Worm (Caenorhabditis elegans): Measurements from ENCODE around the gene Y43F8B.29.
A peak's percentile ranks its signal among the peaks of the same experiment; 100 is the strongest.

The Y43F8B.29 gene

DNA sequence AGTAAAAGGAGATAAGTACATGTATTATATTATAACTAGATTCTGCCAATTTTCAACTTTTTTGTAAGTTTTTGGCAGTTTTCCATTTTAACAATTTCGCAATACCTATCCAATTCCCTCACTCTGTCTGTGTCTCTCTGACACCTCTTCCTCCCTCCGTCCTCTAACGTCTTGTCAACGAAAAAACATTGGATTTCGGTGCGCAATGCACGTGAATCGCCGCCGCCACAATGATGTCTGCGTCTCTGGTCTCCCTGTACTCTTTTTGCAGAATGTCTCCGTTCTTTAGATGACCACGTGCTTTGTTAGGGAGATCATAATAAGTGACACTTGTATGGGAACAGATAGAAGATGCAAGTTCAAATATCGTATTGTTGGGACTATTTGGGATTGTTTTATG is 37.8 kb downstream of the Y43F8B.29 start (continued):
- peak; percentile 84 for TF ChIP-seq lsy-12 (tag; optimal IDR thresholded peaks at IDR 0.05)
- TF ChIP-seq ztf-11 (tag; optimal IDR thresholded peaks at IDR 0.05), result no peak
- peak; percentile 61 for TF ChIP-seq nhr-28 (tag; optimal IDR thresholded peaks at IDR 0.05)
- TF ChIP-seq nhr-25 (tag; optimal IDR thresholded peaks at IDR 0.05), result peak; percentile 98
- TF ChIP-seq lin-39 (tag; optimal IDR thresholded peaks at IDR 0.05), result peak; percentile 88
- TF ChIP-seq egl-5 (tag; optimal IDR thresholded peaks at IDR 0.05), result peak; percentile 74
- TF ChIP-seq tbx-2 (tag; optimal IDR thresholded peaks at IDR 0.05), result peak; percentile 86
- no peak for TF ChIP-seq fkh-2 (tag; optimal IDR thresholded peaks at IDR 0.05)
- peak; percentile 89 for TF ChIP-seq ceh-28 (tag; optimal IDR thresholded peaks at IDR 0.05)
- no peak for TF ChIP-seq eor-1 (tag; optimal IDR thresholded peaks at IDR 0.05)
- TF ChIP-seq ztf-4 (tag; optimal IDR thresholded peaks at IDR 0.05), result peak; percentile 65
- TF ChIP-seq hmg-11 (tag; optimal IDR thresholded peaks at IDR 0.05), result peak; percentile 75
- no peak for TF ChIP-seq nhr-76 (tag; optimal IDR thresholded peaks at IDR 0.05)
- TF ChIP-seq nhr-11 (tag; optimal IDR thresholded peaks at IDR 0.05), result peak; percentile 46
- TF ChIP-seq pqm-1 (tag; optimal IDR thresholded peaks at IDR 0.05), result peak; percentile 67
- TF ChIP-seq nfya-1 (tag; optimal IDR thresholded peaks at IDR 0.05; ENCODE audit: insufficient read depth), result peak; percentile 90
- peak; percentile 9 for TF ChIP-seq daf-12 (tag; optimal IDR thresholded peaks at IDR 0.05)

DNA sequence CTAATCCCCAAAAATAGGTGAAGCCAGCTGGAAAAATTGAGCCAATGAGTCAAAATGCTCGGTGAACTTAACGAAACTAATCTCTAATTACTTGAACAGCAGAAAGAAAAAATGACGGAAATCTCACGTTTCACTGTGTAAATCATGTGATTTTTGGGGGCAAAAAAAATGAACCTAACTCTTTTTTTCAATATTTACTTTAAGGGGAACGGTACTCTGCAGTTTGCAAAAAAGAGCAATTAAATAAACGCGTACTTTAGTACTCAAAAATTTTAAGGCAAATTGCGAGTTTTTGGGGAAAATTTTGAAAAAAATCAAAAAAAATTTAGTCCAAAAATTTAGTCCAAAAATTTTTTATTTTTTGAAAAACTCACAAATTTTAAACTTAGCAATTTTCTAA is 39.6 kb downstream of the Y43F8B.29 start:
- no peak for TF ChIP-seq skn-1 (tag; optimal IDR thresholded peaks at IDR 0.05)
- no peak for TF ChIP-seq ceh-16 (tag; optimal IDR thresholded peaks at IDR 0.05)
- TF ChIP-seq ama-1 (optimal IDR thresholded peaks at IDR 0.05), result no peak
- no peak for TF ChIP-seq elt-2 (tag; optimal IDR thresholded peaks at IDR 0.05)
- TF ChIP-seq pha-4 (tag; optimal IDR thresholded peaks at IDR 0.05), result peak; percentile 96
- no peak for TF ChIP-seq nhr-28 (tag; optimal IDR thresholded peaks at IDR 0.05)
- TF ChIP-seq egl-5 (tag; optimal IDR thresholded peaks at IDR 0.05), result no peak

DNA sequence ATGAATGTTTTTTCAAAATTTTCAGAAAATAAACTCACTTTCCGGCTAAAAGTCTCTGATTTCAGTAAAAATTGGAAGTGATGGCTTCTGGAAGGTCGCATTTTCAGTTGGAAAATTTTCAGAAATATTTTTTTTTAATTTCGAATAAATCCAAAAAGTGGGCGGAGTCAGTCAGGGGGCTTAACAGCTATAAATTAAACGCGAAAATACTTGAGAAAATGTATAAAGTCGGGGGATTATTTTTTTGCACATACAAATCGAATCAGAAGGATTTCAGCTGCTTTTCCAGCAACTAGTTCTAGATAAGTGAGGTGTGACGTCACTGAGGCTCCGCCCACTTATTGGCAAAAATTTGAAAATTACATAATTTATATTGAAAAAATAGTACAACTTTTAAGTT is 41.6 kb downstream of the Y43F8B.29 start, which contains the start of gene Y43F8B.2:
TSS of gene Y43F8B.2 (minus strand) at position 101 of the 400 bp plus-strand sequence.
- TF ChIP-seq nhr-67 (tag; optimal IDR thresholded peaks at IDR 0.05) (no peak), ztf-4 (tag; optimal IDR thresholded peaks at IDR 0.05) (no peak), ama-1 (optimal IDR thresholded peaks at IDR 0.05) (no peak), lsy-12 (tag; optimal IDR thresholded peaks at IDR 0.05) (no peak), elt-1 (tag; optimal IDR thresholded peaks at IDR 0.05) (no peak), nhr-12 (tag; optimal IDR thresholded peaks at IDR 0.05) (no peak), hmg-11 (tag; optimal IDR thresholded peaks at IDR 0.05) (no peak), lin-39 (tag; optimal IDR thresholded peaks at IDR 0.05) (no peak), nhr-28 (tag; optimal IDR thresholded peaks at IDR 0.05) (no peak), R02D3.7 (tag; optimal IDR thresholded peaks at IDR 0.05) (no peak), elt-3 (tag; optimal IDR thresholded peaks at IDR 0.05) (no peak), jun-1 (tag; optimal IDR thresholded peaks at IDR 0.05) (no peak), ceh-16 (tag; optimal IDR thresholded peaks at IDR 0.05) (no peak), lin-15B (tag; optimal IDR thresholded peaks at IDR 0.05) (no peak), sea-2 (GFP tag; optimal IDR thresholded peaks at IDR 0.05) (no peak), ZK546.5 (tag; optimal IDR thresholded peaks at IDR 0.05) (no peak), nhr-25 (tag; optimal IDR thresholded peaks at IDR 0.05) (no peak)

DNA sequence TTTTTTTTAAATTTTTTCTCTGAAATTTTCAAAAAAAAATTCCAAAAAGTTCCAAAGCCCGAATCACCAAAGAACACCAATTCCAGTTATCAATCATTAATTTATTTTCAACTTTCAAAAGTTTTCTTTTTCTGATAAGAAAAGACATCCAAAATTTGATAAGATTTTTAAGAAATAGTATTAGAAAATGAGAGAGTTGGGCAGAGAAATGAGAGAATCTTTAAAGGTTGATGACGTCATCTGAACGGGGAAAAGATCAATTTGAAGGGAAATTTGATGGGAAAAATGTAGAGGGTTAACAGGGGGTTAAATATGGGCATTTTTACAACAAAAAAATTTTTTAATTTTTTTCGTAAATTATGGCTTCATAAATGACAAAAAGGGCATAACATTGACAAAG is 42.1 kb downstream of the Y43F8B.29 start:
- TF ChIP-seq elt-2 (tag; optimal IDR thresholded peaks at IDR 0.05), result peak; percentile 94
- peak; percentile 40 for TF ChIP-seq ceh-28 (tag; optimal IDR thresholded peaks at IDR 0.05)
- TF ChIP-seq hmg-11 (tag; optimal IDR thresholded peaks at IDR 0.05), result no peak
- peak; percentile 21 for TF ChIP-seq skn-1 (tag; optimal IDR thresholded peaks at IDR 0.05)
- TF ChIP-seq unc-62 (GFP tag; optimal IDR thresholded peaks at IDR 0.05), result no peak
- peak; percentile 83 for TF ChIP-seq pqm-1 (tag; optimal IDR thresholded peaks at IDR 0.05)
- no peak for TF ChIP-seq egl-5 (tag; optimal IDR thresholded peaks at IDR 0.05)
- TF ChIP-seq nhr-28 (tag; optimal IDR thresholded peaks at IDR 0.05), result no peak
- peak; percentile 38 for TF ChIP-seq pha-4 (tag; optimal IDR thresholded peaks at IDR 0.05)
- peak; percentile 43 for TF ChIP-seq jun-1 (tag; optimal IDR thresholded peaks at IDR 0.05)

DNA sequence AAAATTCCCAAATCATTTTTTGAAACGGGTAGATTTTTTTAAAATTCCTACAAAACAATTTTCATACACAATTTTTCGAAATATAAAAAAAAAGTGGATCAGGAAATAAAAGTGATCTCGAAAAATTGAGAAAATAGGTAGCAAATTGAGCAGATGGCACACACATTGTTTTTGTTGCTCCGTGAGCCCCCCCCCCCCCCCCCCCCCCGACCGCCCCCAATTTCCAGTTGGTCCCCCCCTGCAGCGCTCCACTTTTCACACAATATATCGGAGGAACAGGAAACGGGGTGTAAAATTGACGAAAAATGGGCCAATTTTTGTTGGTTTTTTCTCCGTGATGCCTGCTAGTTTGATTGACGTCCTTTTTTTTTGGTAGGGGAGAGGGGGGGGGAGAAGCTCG is 49.5 kb downstream of the Y43F8B.29 start:
- TF ChIP-seq pqm-1 (tag; optimal IDR thresholded peaks at IDR 0.05) (no peak), lin-39 (tag; optimal IDR thresholded peaks at IDR 0.05) (no peak), nhr-11 (tag; optimal IDR thresholded peaks at IDR 0.05) (no peak), zag-1 (tag; optimal IDR thresholded peaks at IDR 0.05) (no peak), sea-2 (GFP tag; optimal IDR thresholded peaks at IDR 0.05) (no peak), mml-1 (tag; optimal IDR thresholded peaks at IDR 0.05) (no peak), nfya-1 (tag; optimal IDR thresholded peaks at IDR 0.05; ENCODE audit: insufficient read depth) (no peak), lin-15B (tag; optimal IDR thresholded peaks at IDR 0.05) (no peak), elt-2 (tag; optimal IDR thresholded peaks at IDR 0.05) (no peak), nhr-43 (tag; optimal IDR thresholded peaks at IDR 0.05; ENCODE audit: poor library complexity, severe bottlenecking) (no peak), R02D3.7 (tag; optimal IDR thresholded peaks at IDR 0.05) (no peak), nhr-67 (tag; optimal IDR thresholded peaks at IDR 0.05) (no peak), nhr-25 (tag; optimal IDR thresholded peaks at IDR 0.05) (no peak)
